Fruit fly (Drosophila melanogaster) whole organism, embryonic: ENCODE measurements around the gene Gr93a.

ENCODE experiments used
- Bdp1 ChIP-seq: fragments of 200-800 bp; sonication (Bioruptor generic); optimal IDR thresholded peaks from 3 replicates; lab custom pipeline; 2016; ENCODE audit warnings: missing biosample characterization, missing genetic modification characterization
- Blimp-1 ChIP-seq: fragments of 200-800 bp; sonication (Bioruptor generic); optimal IDR thresholded peaks from 3 replicates; lab custom pipeline; 2018; ENCODE audit warnings: missing biosample characterization, missing genetic modification characterization, mild to moderate bottlenecking, moderate library complexity, missing genetic modification reagents
- CG10321 ChIP-seq: fragments of 200-800 bp; sonication (Bioruptor generic); IDR thresholded peaks from 2 replicates; pipeline ENCODE4 v1.3.6; 2022; ENCODE audit warnings: missing biosample characterization, missing genetic modification characterization
- CG10431 ChIP-seq: fragments of 200-800 bp; sonication (Bioruptor generic); optimal IDR thresholded peaks from 3 replicates; lab custom pipeline; 2018; ENCODE audit warnings: missing biosample characterization, mild to moderate bottlenecking, missing genetic modification characterization
- CG10979 ChIP-seq: fragments of 200-800 bp; sonication (Bioruptor generic); optimal IDR thresholded peaks from 2 replicates; lab custom pipeline; 2018; ENCODE audit warnings: missing biosample characterization, mild to moderate bottlenecking, missing genetic modification characterization, moderate library complexity
- CG3065 ChIP-seq: fragments of 200-800 bp; sonication (Bioruptor generic); optimal IDR thresholded peaks from 2 replicates; lab custom pipeline; 2016; ENCODE audit warnings: missing biosample characterization, missing genetic modification characterization
- CG32772 ChIP-seq: fragments of 200-800 bp; sonication (Bioruptor generic); IDR thresholded peaks from 2 replicates; pipeline ENCODE4 v1.3.6; 2022; ENCODE audit warnings: missing biosample characterization, missing genetic modification characterization
- CG6272 ChIP-seq: fragments of 200-800 bp; sonication (Bioruptor generic); IDR thresholded peaks from 2 replicates; pipeline ENCODE4 v1.3.6; 2022; ENCODE audit warnings: missing biosample characterization, missing genetic modification characterization
- CG7372 ChIP-seq: fragments of 200-800 bp; sonication (Bioruptor generic); IDR thresholded peaks from 2 replicates; pipeline ENCODE4 v1.3.6; 2022; ENCODE audit warnings: missing biosample characterization, missing genetic modification characterization
- Kr ChIP-seq: fragments of 200-800 bp; sonication (Bioruptor generic); optimal IDR thresholded peaks from 2 replicates; lab custom pipeline; 2017; ENCODE audit warnings: missing biosample characterization, mild to moderate bottlenecking, missing genetic modification characterization
- Lhr ChIP-seq: fragments of 200-800 bp; sonication (Bioruptor generic); optimal IDR thresholded peaks from 3 replicates; lab custom pipeline; 2017; ENCODE audit warnings: mild to moderate bottlenecking, missing biosample characterization, missing genetic modification reagents, missing genetic modification characterization
- Lim3 ChIP-seq: fragments of 200-800 bp; sonication (Bioruptor generic); IDR thresholded peaks from 2 replicates; pipeline ENCODE4 v1.3.6; 2022; ENCODE audit warnings: missing biosample characterization, missing genetic modification characterization
- Myb ChIP-seq: fragments of 200-800 bp; sonication (Bioruptor generic); optimal IDR thresholded peaks from 2 replicates; lab custom pipeline; 2016; ENCODE audit warnings: missing biosample characterization, missing genetic modification characterization
- Nf-YC ChIP-seq: fragments of 200-800 bp; optimal IDR thresholded peaks from 3 replicates; lab custom pipeline; 2019; ENCODE audit warnings: missing biosample characterization, mild to moderate bottlenecking, missing genetic modification characterization, moderate library complexity
- Xrp1 ChIP-seq: fragments of 200-800 bp; sonication (Bioruptor generic); IDR thresholded peaks from 2 replicates; pipeline ENCODE4 v1.3.6; 2022; ENCODE audit warnings: missing biosample characterization, missing genetic modification characterization
- ato ChIP-seq: fragments of 200-800 bp; sonication (Bioruptor generic); IDR thresholded peaks from 2 replicates; pipeline ENCODE4 v1.3.6; 2022; ENCODE audit warnings: missing biosample characterization, missing genetic modification characterization; ENCODE audit not compliant: partially characterized antibody
- knrl ChIP-seq: fragments of 200-800 bp; sonication (Bioruptor generic); IDR thresholded peaks from 3 replicates; pipeline ENCODE4 v1.3.6; 2022; ENCODE audit warnings: missing biosample characterization, missing genetic modification characterization; ENCODE audit not compliant: partially characterized antibody
- maf-S ChIP-seq: fragments of 200-800 bp; sonication (Bioruptor generic); optimal IDR thresholded peaks from 2 replicates; lab custom pipeline; 2016; ENCODE audit warnings: missing biosample characterization, missing genetic modification characterization
- nmo ChIP-seq: fragments of 200-800 bp; sonication (Bioruptor generic); optimal IDR thresholded peaks from 2 replicates; lab custom pipeline; 2018; ENCODE audit warnings: missing biosample characterization, mild to moderate bottlenecking, missing genetic modification characterization, moderate library complexity
- sd ChIP-seq: fragments of 200-800 bp; sonication (Bioruptor generic); optimal IDR thresholded peaks from 3 replicates; lab custom pipeline; 2018; ENCODE audit warnings: missing biosample characterization, mild to moderate bottlenecking, missing genetic modification characterization, moderate library complexity
- tio ChIP-seq: fragments of 200-800 bp; sonication (Bioruptor generic); optimal IDR thresholded peaks from 2 replicates; lab custom pipeline; 2017; ENCODE audit warnings: missing biosample characterization, missing genetic modification characterization, inconsistent platforms
- trem ChIP-seq: fragments of 200-800 bp; optimal IDR thresholded peaks from 3 replicates; lab custom pipeline; 2019; ENCODE audit warnings: missing biosample characterization, mild to moderate bottlenecking, missing genetic modification characterization, moderate library complexity
- vnd ChIP-seq: fragments of 200-800 bp; sonication (Bioruptor generic); IDR thresholded peaks from 3 replicates; pipeline ENCODE4 v1.3.6; 2022; ENCODE audit warnings: missing biosample characterization, missing genetic modification characterization; ENCODE audit not compliant: partially characterized antibody

The Gr93a gene

dm6 chr3R:21878473-21878872, 46.2 kb downstream of the Gr93a start, which contains the start of gene CG34148 (continued):
- peak; percentile 50; the same call in 1 of the 3 replicates for TF ChIP-seq knrl (GFP tag; lab: Robert Waterston, UW)
- TF ChIP-seq Kr (GFP tag; lab: Kevin White, UChicago): no peak
- TF ChIP-seq vnd (GFP tag; lab: Robert Waterston, UW): peak; percentile 67; the same call in 2 of the 3 replicates
- no peak for TF ChIP-seq trem (tag; lab: Kevin White, UChicago)
- no peak for TF ChIP-seq Nf-YC

dm6 chr3R:21880510-21880909, 48.2 kb downstream of the Gr93a start, which contains the start of gene CG31465:
TSS of gene CG31465 (plus strand) at chr3R:21880810.
- no peak for TF ChIP-seq CG10979 (tag; lab: Kevin White, UChicago)
- TF ChIP-seq CG6272 (GFP tag; lab: Robert Waterston, UW): no peak
- TF ChIP-seq Bdp1 (GFP tag; lab: Kevin White, UChicago): no peak
- no peak for TF ChIP-seq sd (tag; lab: Kevin White, UChicago)
- no peak for TF ChIP-seq CG10321
- TF ChIP-seq Lhr (GFP tag; lab: Kevin White, UChicago): no peak
- TF ChIP-seq CG10431 (GFP tag; lab: Kevin White, UChicago): no peak
- no peak for TF ChIP-seq ato
- TF ChIP-seq Lim3 (GFP tag; lab: Robert Waterston, UW): no peak
- TF ChIP-seq tio (GFP tag; lab: Kevin White, UChicago): no peak
- no peak for TF ChIP-seq Myb (GFP tag; lab: Kevin White, UChicago)
- TF ChIP-seq maf-S (GFP tag; lab: Kevin White, UChicago): no peak
- no peak for TF ChIP-seq nmo
- TF ChIP-seq CG32772: no peak
- no peak for TF ChIP-seq Xrp1 (GFP tag; lab: Robert Waterston, UW)
- TF ChIP-seq CG3065 (GFP tag; lab: Kevin White, UChicago): no peak
- TF ChIP-seq Blimp-1 (GFP tag; lab: Kevin White, UChicago): no peak
- no peak for TF ChIP-seq CG7372 (GFP tag; lab: Robert Waterston, UW)
- TF ChIP-seq, all 482 proteins: peak for 0
